Worm (Caenorhabditis elegans): ENCODE data around the gene C47G2.3.

Gene C47G2.3

DNA sequence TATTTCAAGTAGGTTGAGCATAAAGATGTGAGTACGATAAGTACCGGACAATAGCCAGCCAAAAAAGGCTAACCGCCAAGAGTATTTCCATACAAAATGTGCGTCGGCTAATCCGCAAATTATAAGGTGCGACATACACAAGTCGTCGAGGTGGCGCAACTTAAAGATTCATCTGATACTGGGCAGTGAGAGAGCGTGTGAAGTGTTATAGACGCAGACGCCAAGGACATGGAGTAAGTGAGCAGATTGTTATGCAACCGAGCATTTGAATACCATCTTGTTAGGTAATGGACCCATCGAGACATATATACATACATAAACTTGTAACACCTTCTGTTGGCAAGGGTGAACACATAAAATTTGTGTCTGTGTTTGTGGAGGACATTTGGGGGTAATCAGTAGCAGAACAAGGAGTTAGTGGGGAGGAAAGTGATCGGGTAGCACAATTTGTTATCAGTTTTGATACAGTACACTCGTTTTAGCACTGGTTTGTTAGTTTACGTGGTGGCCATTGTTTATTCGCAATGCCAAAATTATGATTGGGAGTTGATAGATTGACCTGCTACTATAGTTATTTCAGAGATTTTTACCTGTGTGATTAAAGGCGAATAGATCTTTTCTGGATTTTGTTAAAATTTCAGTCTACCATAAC lies 4.6 kb downstream of the C47G2.3 start:
- TF ChIP-seq nfya-1 (tag; optimal IDR thresholded peaks at IDR 0.05; ENCODE audit: insufficient read depth) (peak; percentile 62), elt-2 (tag; optimal IDR thresholded peaks at IDR 0.05) (peak; percentile 41), eor-1 (tag; optimal IDR thresholded peaks at IDR 0.05) (no peak)

DNA sequence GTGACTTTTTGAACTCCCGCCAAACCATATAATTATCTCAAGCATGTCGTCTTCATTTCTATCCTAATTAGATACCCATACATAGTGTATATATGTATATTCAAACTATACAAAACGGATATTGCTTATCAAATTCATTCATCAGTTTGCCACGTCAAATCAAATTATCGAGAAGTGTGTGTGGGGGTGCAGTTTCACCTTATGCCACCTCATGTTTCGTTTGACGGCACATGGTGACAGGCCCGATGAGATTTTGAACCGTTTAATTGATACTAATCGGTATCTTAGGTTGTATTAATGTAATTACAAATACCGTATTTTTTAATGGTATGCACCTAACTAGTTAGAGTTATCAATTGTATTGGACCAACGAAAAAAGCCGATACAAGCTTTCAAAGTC lies 5.3 kb downstream of the C47G2.3 start:
- TF ChIP-seq ztf-4 (tag; optimal IDR thresholded peaks at IDR 0.05) (no peak), pha-4 (tag; optimal IDR thresholded peaks at IDR 0.05) (no peak), hmg-11 (tag; optimal IDR thresholded peaks at IDR 0.05) (no peak), fkh-10 (GFP tag; optimal IDR thresholded peaks at IDR 0.05) (no peak), ztf-11 (tag; optimal IDR thresholded peaks at IDR 0.05) (no peak), egl-27 (tag; optimal IDR thresholded peaks at IDR 0.05) (no peak), ama-1 (optimal IDR thresholded peaks at IDR 0.05) (no peak), daf-12 (tag; optimal IDR thresholded peaks at IDR 0.05) (no peak), aly-2 (tag; optimal IDR thresholded peaks at IDR 0.05) (no peak), lin-15B (tag; optimal IDR thresholded peaks at IDR 0.05) (no peak), nhr-25 (tag; optimal IDR thresholded peaks at IDR 0.05) (no peak), elt-2 (tag; optimal IDR thresholded peaks at IDR 0.05) (no peak), nhr-12 (tag; optimal IDR thresholded peaks at IDR 0.05) (no peak), nhr-237 (tag; optimal IDR thresholded peaks at IDR 0.05) (no peak), fkh-2 (tag; optimal IDR thresholded peaks at IDR 0.05) (no peak), nhr-11 (tag; optimal IDR thresholded peaks at IDR 0.05) (no peak)

DNA sequence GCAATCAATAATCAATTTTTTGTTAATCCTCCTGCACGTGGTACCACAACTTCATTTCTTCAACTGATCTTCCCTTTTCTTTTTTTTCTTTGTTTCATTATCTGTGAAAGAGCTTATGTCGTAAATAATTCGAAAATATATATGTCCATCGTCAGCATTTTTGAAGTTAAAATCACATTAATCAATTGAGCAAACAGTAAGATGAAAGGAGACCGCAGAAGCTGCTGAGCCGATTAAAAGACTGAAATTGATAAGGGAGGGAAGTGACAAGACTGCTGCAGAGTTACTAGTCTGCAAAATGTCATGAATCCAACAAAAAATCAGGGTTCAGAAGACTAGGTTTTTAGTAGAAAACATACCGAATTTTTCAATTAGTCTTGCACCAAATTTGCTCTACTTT lies 6.2 kb downstream of the C47G2.3 start:
- TF ChIP-seq nhr-11 (tag; optimal IDR thresholded peaks at IDR 0.05) (no peak), eor-1 (tag; optimal IDR thresholded peaks at IDR 0.05) (no peak), egl-27 (tag; optimal IDR thresholded peaks at IDR 0.05) (no peak), elt-2 (tag; optimal IDR thresholded peaks at IDR 0.05) (peak; percentile 63), pqm-1 (tag; optimal IDR thresholded peaks at IDR 0.05) (peak; percentile 31)

DNA sequence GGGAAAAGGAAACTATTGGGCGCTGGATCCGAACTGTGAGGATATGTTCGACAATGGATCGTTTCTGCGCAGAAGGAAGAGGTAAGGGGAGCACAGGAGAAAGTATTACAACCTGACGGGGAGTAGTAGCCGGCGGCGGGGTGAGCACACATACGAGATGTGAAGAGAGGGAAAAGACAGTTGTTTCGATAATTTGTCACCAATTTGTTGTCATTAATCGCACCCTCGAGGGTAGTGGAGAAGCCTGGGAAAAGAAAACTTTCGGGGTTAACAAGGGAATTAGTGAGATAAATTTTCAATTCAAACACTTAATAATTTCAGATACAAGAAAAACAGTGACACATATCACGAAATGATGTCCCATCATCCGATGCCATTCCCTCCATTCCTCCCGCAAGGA lies 6.9 kb downstream of the C47G2.3 start:
- no peak for TF ChIP-seq ceh-82 (tag; optimal IDR thresholded peaks at IDR 0.05)
- TF ChIP-seq lin-39 (tag; optimal IDR thresholded peaks at IDR 0.05): peak; percentile 1

DNA sequence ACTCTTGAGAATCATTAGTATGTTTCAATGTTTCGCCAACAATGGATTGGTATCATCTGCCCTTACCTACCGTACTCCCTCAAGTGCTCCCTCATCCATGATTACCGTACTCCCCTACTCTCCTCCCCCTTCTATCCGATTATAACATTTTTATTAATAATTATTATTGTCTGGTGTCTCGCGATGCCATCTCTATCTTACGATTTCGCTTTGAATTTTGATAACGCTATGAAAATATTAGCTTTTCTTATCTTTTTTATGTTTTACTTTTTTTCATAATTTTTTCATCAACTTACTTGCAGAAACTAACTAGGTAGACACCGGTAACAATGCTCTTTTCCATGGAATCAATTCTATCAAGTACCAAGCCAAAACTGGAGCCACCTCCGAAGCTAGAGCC lies 8.3 kb downstream of the C47G2.3 start, which contains the start of gene unc-130:
Gene unc-130, plus strand, starts transcription at position 301 of the 400 bp plus-strand sequence.
- TF ChIP-seq fkh-10 (GFP tag; optimal IDR thresholded peaks at IDR 0.05) (no peak), elt-2 (tag; optimal IDR thresholded peaks at IDR 0.05) (peak; percentile 27)

DNA sequence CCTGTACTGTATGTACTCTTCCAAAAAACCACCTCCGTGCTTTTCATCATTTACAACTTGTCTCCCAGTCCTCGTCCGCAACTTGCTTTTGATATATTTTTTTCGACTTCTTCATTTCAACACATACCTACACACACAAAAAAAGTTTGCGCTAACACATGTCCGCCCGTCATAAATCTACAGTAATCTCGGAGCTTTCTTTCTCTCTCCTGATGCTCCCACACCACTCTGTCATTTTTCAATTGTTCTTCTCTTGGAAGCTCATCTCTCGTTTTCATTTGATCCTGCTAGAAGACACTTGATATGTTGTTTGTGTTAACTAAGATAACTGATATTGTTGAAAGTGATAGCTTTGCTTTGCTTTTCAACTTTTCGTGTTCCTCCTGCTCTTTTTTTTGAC lies 8.8 kb downstream of the C47G2.3 start:
- TF ChIP-seq fkh-2 (tag; optimal IDR thresholded peaks at IDR 0.05): no peak
- TF ChIP-seq hmg-11 (tag; optimal IDR thresholded peaks at IDR 0.05): no peak
- no peak for TF ChIP-seq lin-39 (tag; optimal IDR thresholded peaks at IDR 0.05)
- no peak for TF ChIP-seq nhr-77 (tag; optimal IDR thresholded peaks at IDR 0.05)
- no peak for TF ChIP-seq nhr-11 (tag; optimal IDR thresholded peaks at IDR 0.05)
- no peak for TF ChIP-seq jun-1 (tag; optimal IDR thresholded peaks at IDR 0.05)
- TF ChIP-seq ceh-82 (tag; optimal IDR thresholded peaks at IDR 0.05): no peak
- TF ChIP-seq ZK546.5 (tag; optimal IDR thresholded peaks at IDR 0.05): no peak
- no peak for TF ChIP-seq nhr-25 (tag; optimal IDR thresholded peaks at IDR 0.05)
- no peak for TF ChIP-seq egl-27 (tag; optimal IDR thresholded peaks at IDR 0.05)
- TF ChIP-seq lin-15B (tag; optimal IDR thresholded peaks at IDR 0.05): no peak
- TF ChIP-seq pha-4 (tag; optimal IDR thresholded peaks at IDR 0.05): no peak
- no peak for TF ChIP-seq mdl-1 (tag; optimal IDR thresholded peaks at IDR 0.05)
- TF ChIP-seq daf-12 (tag; optimal IDR thresholded peaks at IDR 0.05): no peak
- no peak for TF ChIP-seq unc-62 (GFP tag; optimal IDR thresholded peaks at IDR 0.05)
- no peak for TF ChIP-seq ceh-16 (tag; optimal IDR thresholded peaks at IDR 0.05)
- no peak for TF ChIP-seq pqm-1 (tag; optimal IDR thresholded peaks at IDR 0.05)
- no peak for TF ChIP-seq snpc-4 (tag; optimal IDR thresholded peaks at IDR 0.05)
- TF ChIP-seq nhr-23 (tag; optimal IDR thresholded peaks at IDR 0.05): no peak
- no peak for TF ChIP-seq nhr-67 (tag; optimal IDR thresholded peaks at IDR 0.05)

DNA sequence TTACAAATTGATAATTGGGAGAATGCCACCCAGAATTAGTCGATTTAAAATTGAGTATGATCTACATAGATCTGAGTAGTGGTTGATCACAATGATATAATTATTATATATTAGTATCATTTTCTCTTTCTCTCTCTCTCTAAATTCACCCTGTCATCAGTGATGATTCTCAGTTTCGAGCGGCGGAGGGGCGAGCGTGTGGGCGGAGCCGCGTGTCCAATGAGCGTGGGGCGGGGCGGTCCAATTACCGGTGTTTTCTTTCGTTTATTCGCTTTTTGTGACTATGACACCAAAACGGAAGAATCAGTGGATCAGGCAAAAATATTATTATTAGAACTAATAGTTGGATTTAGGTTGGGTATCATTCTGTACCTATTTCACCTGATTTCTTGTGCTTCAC lies 10.0 kb downstream of the C47G2.3 start:
- TF ChIP-seq ztf-4 (tag; optimal IDR thresholded peaks at IDR 0.05): no peak
- no peak for TF ChIP-seq jun-1 (tag; optimal IDR thresholded peaks at IDR 0.05)
- TF ChIP-seq nfya-1 (tag; optimal IDR thresholded peaks at IDR 0.05; ENCODE audit: insufficient read depth): peak; percentile 95
- peak; percentile 8 for TF ChIP-seq elt-2 (tag; optimal IDR thresholded peaks at IDR 0.05)
- no peak for TF ChIP-seq ZK546.5 (tag; optimal IDR thresholded peaks at IDR 0.05)

All from whole organism, L3 larva.